Worm (Caenorhabditis elegans) whole organism, L4 larva: ENCODE data around the gene irld-22.

Experiments used
- F10B5.3 ChIP-seq: sonication (generic microtip); optimal IDR thresholded peaks from 2 replicates; lab custom pipeline; 2016; ENCODE audit warnings: mild to moderate bottlenecking, missing genetic modification characterization, missing compliant biosample characterization
- T20F7.1 ChIP-seq: fragments of 200-800 bp; sonication (Bioruptor generic); optimal IDR thresholded peaks from 2 replicates; lab custom pipeline; 2018; ENCODE audit warnings: mild to moderate bottlenecking, missing genetic modification characterization, missing compliant biosample characterization
- Y105C5A.15 ChIP-seq: fragments of 200-800 bp; sonication (Bioruptor generic); IDR thresholded peaks from 2 replicates; pipeline ENCODE4 v1.3.6; 2022; ENCODE audit warnings: missing genetic modification characterization, missing compliant biosample characterization
- aly-2 ChIP-seq: sonication (generic microtip); optimal IDR thresholded peaks from 2 replicates; lab custom pipeline; 2018; ENCODE audit warnings: missing biosample characterization, missing genetic modification characterization
- ceh-28 ChIP-seq: fragments of 150-350 bp; optimal IDR thresholded peaks from 2 replicates; lab custom pipeline; 2014; ENCODE audit warnings: missing biosample characterization, missing genetic modification reagents, missing genetic modification characterization
- ceh-44 ChIP-seq: fragments of 200-800 bp; sonication (Bioruptor generic); IDR thresholded peaks from 2 replicates; pipeline ENCODE4 v1.3.6; 2022; ENCODE audit warnings: missing genetic modification reagents, missing genetic modification characterization, missing compliant biosample characterization
- ceh-82 ChIP-seq: sonication (generic microtip); optimal IDR thresholded peaks from 2 replicates; lab custom pipeline; 2017; ENCODE audit warnings: missing biosample characterization, missing genetic modification characterization
- ces-1 ChIP-seq: fragments of 150-350 bp; sonication (generic microtip); optimal IDR thresholded peaks from 4 replicates; lab custom pipeline; 2014; ENCODE audit warnings: missing biosample characterization, missing genetic modification reagents, missing genetic modification characterization
- cey-2 ChIP-seq: sonication (generic microtip); optimal IDR thresholded peaks from 3 replicates; lab custom pipeline; 2017; ENCODE audit warnings: missing genetic modification characterization, mild to moderate bottlenecking, missing compliant biosample characterization, antibody characterized with exemption, borderline replicate concordance; ENCODE audit not compliant: insufficient read depth
- daf-16 ChIP-seq, 3 experiments: sonication (generic microtip); optimal IDR thresholded peaks; 2 replicates each; lab custom pipeline; 2016 to 2017; ENCODE audit warnings: missing genetic modification characterization in 3 of 3, missing genetic modification reagents in 3 of 3, mild to moderate bottlenecking in 2 of 3, missing compliant biosample characterization in 2 of 3, missing biosample characterization in 1 of 3, moderate library complexity in 1 of 3
- daf-8 ChIP-seq: fragments of 200-800 bp; sonication (Bioruptor generic); IDR thresholded peaks from 2 replicates; pipeline ENCODE4 v1.3.6; 2022; ENCODE audit warnings: missing genetic modification characterization, missing compliant biosample characterization
- dmd-6 ChIP-seq: fragments of 200-800 bp; sonication (Bioruptor generic); IDR thresholded peaks from 2 replicates; pipeline ENCODE4 v1.3.6; 2022; ENCODE audit warnings: missing genetic modification reagents, missing genetic modification characterization, missing compliant biosample characterization
- hlh-11 ChIP-seq: fragments of 200-800 bp; sonication (Bioruptor generic); optimal IDR thresholded peaks from 2 replicates; lab custom pipeline; 2018; ENCODE audit warnings: mild to moderate bottlenecking, missing genetic modification characterization, missing compliant biosample characterization
- hlh-30 ChIP-seq: sonication (generic microtip); optimal IDR thresholded peaks from 2 replicates; lab custom pipeline; 2017; ENCODE audit warnings: antibody characterized with exemption, mild to moderate bottlenecking, missing genetic modification characterization, missing compliant biosample characterization; ENCODE audit not compliant: insufficient read depth
- jun-1 ChIP-seq: fragments of 150-350 bp; optimal IDR thresholded peaks from 2 replicates; lab custom pipeline; 2014; ENCODE audit warnings: missing biosample characterization, missing genetic modification reagents, missing genetic modification characterization
- lim-7 ChIP-seq: fragments of 200-800 bp; sonication (Bioruptor generic); IDR thresholded peaks from 2 replicates; pipeline ENCODE4 v1.3.6; 2022; ENCODE audit warnings: missing genetic modification characterization, missing compliant biosample characterization
- lin-1 ChIP-seq: fragments of 200-800 bp; sonication (Bioruptor generic); IDR thresholded peaks from 2 replicates; pipeline ENCODE4 v1.3.6; 2022; ENCODE audit warnings: missing genetic modification reagents, missing genetic modification characterization, missing compliant biosample characterization
- lin-38 ChIP-seq: fragments of 200-800 bp; sonication (Bioruptor generic); IDR thresholded peaks from 2 replicates; pipeline ENCODE4 v1.3.6; 2022; ENCODE audit warnings: missing genetic modification reagents, missing genetic modification characterization, missing compliant biosample characterization
- lin-39 ChIP-seq: fragments of 150-350 bp; optimal IDR thresholded peaks from 2 replicates; lab custom pipeline; 2014; ENCODE audit warnings: missing biosample characterization, missing genetic modification reagents, missing genetic modification characterization
- nhr-10 ChIP-seq: fragments of 150-350 bp; optimal IDR thresholded peaks from 2 replicates; lab custom pipeline; 2014; ENCODE audit warnings: missing biosample characterization, missing genetic modification characterization
- nhr-11 ChIP-seq: fragments of 150-350 bp; optimal IDR thresholded peaks from 2 replicates; lab custom pipeline; 2014; ENCODE audit warnings: missing biosample characterization, missing genetic modification characterization
- nhr-25 ChIP-seq: sonication (generic microtip); optimal IDR thresholded peaks from 2 replicates; lab custom pipeline; 2017; ENCODE audit warnings: missing genetic modification characterization, mild to moderate bottlenecking, missing compliant biosample characterization, antibody characterized with exemption, moderate library complexity, borderline replicate concordance; ENCODE audit not compliant: insufficient read depth
- nhr-28 ChIP-seq: fragments of 150-350 bp; optimal IDR thresholded peaks from 2 replicates; lab custom pipeline; 2014; ENCODE audit warnings: missing biosample characterization, missing genetic modification characterization
- nhr-76 ChIP-seq: fragments of 150-350 bp; optimal IDR thresholded peaks from 2 replicates; lab custom pipeline; 2014; ENCODE audit warnings: missing biosample characterization, missing genetic modification characterization
- nhr-77 ChIP-seq: fragments of 150-350 bp; optimal IDR thresholded peaks from 2 replicates; lab custom pipeline; 2014; ENCODE audit warnings: missing biosample characterization, missing genetic modification characterization
- pha-4 ChIP-seq, 2 experiments: fragments of 150-350 bp in 1 of 2; fragments of 200-800 bp in 1 of 2; sonication (Bioruptor generic) in 1 of 2; IDR thresholded peaks in 1 of 2; optimal IDR thresholded peaks in 1 of 2; 2 replicates each; pipeline versions ENCODE4 v1.3.6 to Lab custom; 2014 to 2022; ENCODE audit warnings: missing genetic modification characterization in 2 of 2, missing genetic modification reagents in 2 of 2, missing biosample characterization in 1 of 2, missing compliant biosample characterization in 1 of 2
- pqm-1 ChIP-seq: sonication (generic microtip); optimal IDR thresholded peaks from 2 replicates; lab custom pipeline; 2017; ENCODE audit warnings: missing biosample characterization, missing genetic modification characterization
- snpc-4 ChIP-seq: fragments of 150-350 bp; optimal IDR thresholded peaks from 2 replicates; lab custom pipeline; 2014; ENCODE audit warnings: missing biosample characterization, missing genetic modification characterization
- tag-97 ChIP-seq: fragments of 200-800 bp; sonication (Bioruptor generic); IDR thresholded peaks from 2 replicates; pipeline ENCODE4 v1.3.6; 2022; ENCODE audit warnings: missing genetic modification characterization, missing compliant biosample characterization
- unc-62 ChIP-seq, 3 experiments: fragments of 150-350 bp in 1 of 3; sonication (generic microtip); optimal IDR thresholded peaks in 2 of 3; peaks in 1 of 3; 1 replicate in 1 of 3; 2 replicates in 2 of 3; lab custom pipeline; 2014 to 2017; ENCODE audit warnings: missing biosample characterization in 3 of 3, missing genetic modification characterization in 3 of 3, missing genetic modification reagents in 3 of 3, missing genotype in 1 of 3
- zip-11 ChIP-seq: fragments of 200-800 bp; sonication (Bioruptor generic); IDR thresholded peaks from 2 replicates; pipeline ENCODE4 v1.3.6; 2022; ENCODE audit warnings: missing genetic modification characterization, missing compliant biosample characterization
- zip-2 ChIP-seq: fragments of 150-350 bp; optimal IDR thresholded peaks from 2 replicates; lab custom pipeline; 2014; ENCODE audit warnings: missing biosample characterization, missing genetic modification characterization

The irld-22 gene

ce11 chrV:3857778-3858177 is 42.2 kb downstream of the irld-22 start, which contains the start of gene nhr-188:
Gene nhr-188, minus strand, starts transcription at chrV:3857861.
- TF ChIP-seq nhr-25 (tag; lab: Kevin White, UChicago) (no peak), jun-1 (tag; lab: Kevin White, UChicago) (no peak), daf-8 (no peak), zip-2 (no peak), nhr-11 (tag; lab: Kevin White, UChicago) (no peak), cey-2 (tag; lab: Kevin White, UChicago) (no peak), ceh-28 (tag; lab: Kevin White, UChicago) (no peak), lin-1 (GFP tag; lab: Robert Waterston, UW) (no peak), nhr-76 (tag; lab: Kevin White, UChicago) (no peak), ces-1 (GFP tag; lab: Kevin White, UChicago) (no peak), lin-38 (GFP tag; lab: Robert Waterston, UW) (no peak), daf-16 (GFP tag; optimal IDR thresholded peaks at IDR 0.05; lab: Kevin White, UChicago) (no peak), daf-16 (tag; optimal IDR thresholded peaks at IDR 0.05; lab: Kevin White, UChicago) (no peak), aly-2 (tag; lab: Kevin White, UChicago) (no peak), ceh-82 (tag; lab: Kevin White, UChicago) (no peak), lim-7 (GFP tag; lab: Robert Waterston, UW) (no peak), hlh-11 (tag; lab: Kevin White, UChicago) (no peak), zip-11 (GFP tag; lab: Robert Waterston, UW) (no peak), nhr-10 (tag; lab: Kevin White, UChicago) (no peak), snpc-4 (tag; lab: Kevin White, UChicago) (no peak), lin-39 (tag; lab: Kevin White, UChicago) (no peak)
- TF ChIP-seq, all 104 proteins: peak for 0

- TF ChIP-seq unc-62 (GFP tag; optimal IDR thresholded peaks at IDR 0.05 in 1 of 2; lab: Kevin White, UChicago) (no peak), unc-62 (tag; optimal IDR thresholded peaks at IDR 0.05; lab: Kevin White, UChicago) (no peak), lin-1 (GFP tag; lab: Robert Waterston, UW) (no peak), nhr-11 (tag; lab: Kevin White, UChicago) (peak; percentile 8)
These were observed 44.1 kb downstream of the irld-22 start for ce11 chrV:3855916-3856315.

ce11 chrV:3854847-3855246 is 45.2 kb downstream of the irld-22 start, which contains the start of gene nhr-186:
Gene nhr-186, minus strand, starts transcription at chrV:3854947.
- no peak for TF ChIP-seq pqm-1 (tag; lab: Kevin White, UChicago)
- no peak for TF ChIP-seq tag-97 (GFP tag; lab: Robert Waterston, UW)

- peak; percentile 1 for TF ChIP-seq hlh-30
- peak; percentile 67 for TF ChIP-seq nhr-77 (tag; lab: Kevin White, UChicago)
- no peak for TF ChIP-seq zip-11 (GFP tag; lab: Robert Waterston, UW)
- peak; percentile 80 for TF ChIP-seq dmd-6 (GFP tag; lab: Robert Waterston, UW)
- no peak for TF ChIP-seq nhr-10 (tag; lab: Kevin White, UChicago)
- TF ChIP-seq pha-4 (GFP tag; IDR thresholded peaks at IDR 0.05; lab: Robert Waterston, UW) = no peak
- no peak for TF ChIP-seq pha-4 (tag; optimal IDR thresholded peaks at IDR 0.05; lab: Kevin White, UChicago)
- TF ChIP-seq nhr-28 = peak; percentile 86
- TF ChIP-seq ceh-44 (GFP tag; lab: Robert Waterston, UW) = no peak
- TF ChIP-seq ceh-82 (tag; lab: Kevin White, UChicago) = no peak
- TF ChIP-seq Y105C5A.15 (GFP tag; lab: Robert Waterston, UW) = no peak
- peak; percentile 14 for TF ChIP-seq T20F7.1 (GFP tag; lab: Kevin White, UChicago)
- peak; percentile 67 for TF ChIP-seq pqm-1 (tag; lab: Kevin White, UChicago)
- no peak for TF ChIP-seq F10B5.3 (tag; lab: Kevin White, UChicago)
- TF ChIP-seq, all 104 proteins: peak for 6
These were observed 48.2 kb downstream of the irld-22 start for ce11 chrV:3851760-3852159.
